Fruit fly (Drosophila melanogaster) whole organism, embryonic: ENCODE measurements around the gene Ufd4.
A peak's percentile ranks its signal among the peaks of the same experiment; 100 is the strongest.

Source experiments
- Atf-2 ChIP-seq: fragments of 200-800 bp; sonication (Bioruptor generic); optimal IDR thresholded peaks from 2 replicates; lab custom pipeline; 2016; ENCODE audit warnings: missing biosample characterization, missing genetic modification characterization
- Atf6 ChIP-seq: fragments of 200-800 bp; sonication (Bioruptor generic); IDR thresholded peaks from 2 replicates; pipeline ENCODE4 v1.3.6; 2022; ENCODE audit warnings: missing biosample characterization, missing genetic modification characterization
- CG10431 ChIP-seq: fragments of 200-800 bp; sonication (Bioruptor generic); optimal IDR thresholded peaks from 3 replicates; lab custom pipeline; 2018; ENCODE audit warnings: missing biosample characterization, mild to moderate bottlenecking, missing genetic modification characterization
- CG10462 ChIP-seq: fragments of 200-800 bp; sonication (Bioruptor generic); optimal IDR thresholded peaks from 2 replicates; lab custom pipeline; 2016; ENCODE audit warnings: missing biosample characterization, missing genetic modification characterization
- CG1233 ChIP-seq: fragments of 200-800 bp; sonication (Bioruptor generic); optimal IDR thresholded peaks from 4 replicates; lab custom pipeline; 2018; ENCODE audit warnings: missing biosample characterization, mild to moderate bottlenecking, missing genetic modification characterization
- CG13287 ChIP-seq: fragments of 200-800 bp; sonication (Bioruptor generic); IDR thresholded peaks from 2 replicates; pipeline ENCODE4 v1.3.6; 2022; ENCODE audit warnings: missing biosample characterization, missing genetic modification characterization; ENCODE audit not compliant: partially characterized antibody
- CG14710 ChIP-seq: fragments of 200-800 bp; sonication (Bioruptor generic); optimal IDR thresholded peaks from 3 replicates; lab custom pipeline; 2019; ENCODE audit warnings: missing biosample characterization, mild to moderate bottlenecking, missing genetic modification characterization, moderate library complexity
- CG15479 ChIP-seq: fragments of 200-800 bp; sonication (Bioruptor generic); optimal IDR thresholded peaks from 3 replicates; lab custom pipeline; 2019; ENCODE audit warnings: missing biosample characterization, mild to moderate bottlenecking, missing genetic modification characterization, moderate library complexity
- CG16779 ChIP-seq: fragments of 200-800 bp; sonication (Bioruptor generic); IDR thresholded peaks from 2 replicates; pipeline ENCODE4 v1.3.6; 2022; ENCODE audit warnings: missing biosample characterization, missing genetic modification characterization
- CG16863 ChIP-seq: fragments of 200-800 bp; sonication (Bioruptor generic); optimal IDR thresholded peaks from 3 replicates; lab custom pipeline; 2016; ENCODE audit warnings: missing biosample characterization, missing genetic modification characterization
- CG17385 ChIP-seq: fragments of 200-800 bp; sonication (Bioruptor generic); optimal IDR thresholded peaks from 3 replicates; lab custom pipeline; 2018; ENCODE audit warnings: missing biosample characterization, mild to moderate bottlenecking, missing genetic modification characterization
- CG34376 ChIP-seq: fragments of 200-800 bp; sonication (Bioruptor generic); optimal IDR thresholded peaks from 2 replicates; lab custom pipeline; 2018; ENCODE audit warnings: missing biosample characterization, mild to moderate bottlenecking, missing genetic modification characterization
- CG4328 ChIP-seq: fragments of 200-800 bp; sonication (Bioruptor generic); optimal IDR thresholded peaks from 3 replicates; lab custom pipeline; 2017; ENCODE audit warnings: missing biosample characterization, missing genetic modification reagents, missing genetic modification characterization
- CG4424 ChIP-seq: fragments of 200-800 bp; sonication (Bioruptor generic); optimal IDR thresholded peaks from 3 replicates; lab custom pipeline; 2016; ENCODE audit warnings: missing biosample characterization, missing genetic modification characterization
- CG4854 ChIP-seq: fragments of 200-800 bp; sonication (Bioruptor generic); optimal IDR thresholded peaks from 2 replicates; lab custom pipeline; 2016; ENCODE audit warnings: missing biosample characterization, missing genetic modification characterization, inconsistent platforms
- CG5953 ChIP-seq: fragments of 200-800 bp; sonication (Bioruptor generic); IDR thresholded peaks from 2 replicates; pipeline ENCODE4 v1.3.6; 2022; ENCODE audit warnings: missing biosample characterization, missing genetic modification characterization
- CG6254 ChIP-seq: fragments of 200-800 bp; sonication (Bioruptor generic); optimal IDR thresholded peaks from 3 replicates; lab custom pipeline; 2017; ENCODE audit warnings: mild to moderate bottlenecking, missing biosample characterization, missing genetic modification reagents, missing genetic modification characterization
- CG6689 ChIP-seq: fragments of 200-800 bp; sonication (Bioruptor generic); IDR thresholded peaks from 2 replicates; pipeline ENCODE4 v1.3.6; 2022; ENCODE audit warnings: missing biosample characterization, missing genetic modification characterization
- CG6765 ChIP-seq: fragments of 200-800 bp; sonication (Bioruptor generic); optimal IDR thresholded peaks from 3 replicates; lab custom pipeline; 2017; ENCODE audit warnings: missing biosample characterization, mild to moderate bottlenecking, missing genetic modification characterization
- CG7556 ChIP-seq: fragments of 200-800 bp; sonication (Bioruptor generic); optimal IDR thresholded peaks from 2 replicates; lab custom pipeline; 2017; ENCODE audit warnings: missing biosample characterization, mild to moderate bottlenecking, missing genetic modification characterization
- CG8290 ChIP-seq, 3 experiments: fragments of 200-800 bp; sonication (Bioruptor generic); optimal IDR thresholded peaks; 2 replicates each; lab custom pipeline; 2016 to 2019; ENCODE audit warnings: missing biosample characterization in 3 of 3, missing genetic modification characterization in 3 of 3, mild to moderate bottlenecking in 2 of 3, moderate library complexity in 1 of 3
- CHES-1-like ChIP-seq: fragments of 200-800 bp; sonication (Bioruptor generic); optimal IDR thresholded peaks from 2 replicates; lab custom pipeline; 2016; ENCODE audit warnings: missing biosample characterization, missing genetic modification characterization
- D ChIP-seq, 2 experiments: fragments of 200-800 bp in 1 of 2; fragments of >200 bp in 1 of 2; sonication (Bioruptor generic) in 1 of 2; optimal IDR thresholded peaks; 2 replicates in 1 of 2; 3 replicates in 1 of 2; lab custom pipeline; 2017; ENCODE audit warnings: mild to moderate bottlenecking in 1 of 2, missing biosample characterization in 1 of 2, missing genetic modification characterization in 1 of 2, missing genetic modification reagents in 1 of 2
- E2f2 ChIP-seq: fragments of 200-800 bp; sonication (Bioruptor generic); IDR thresholded peaks from 2 replicates; pipeline ENCODE4 v1.3.6; 2022; ENCODE audit warnings: missing biosample characterization, missing genetic modification characterization
- Gug ChIP-seq: fragments of 200-800 bp; sonication (Bioruptor generic); IDR thresholded peaks from 4 replicates; pipeline ENCODE4 v1.3.6; 2022; ENCODE audit warnings: missing biosample characterization, missing genetic modification characterization
- Lhr ChIP-seq: fragments of 200-800 bp; sonication (Bioruptor generic); optimal IDR thresholded peaks from 3 replicates; lab custom pipeline; 2017; ENCODE audit warnings: mild to moderate bottlenecking, missing biosample characterization, missing genetic modification reagents, missing genetic modification characterization
- NfI ChIP-seq: fragments of 200-800 bp; sonication (Bioruptor generic); optimal IDR thresholded peaks from 3 replicates; lab custom pipeline; 2018; ENCODE audit warnings: missing biosample characterization, mild to moderate bottlenecking, missing genetic modification characterization, moderate library complexity
- Optix ChIP-seq: fragments of 200-800 bp; sonication (Bioruptor generic); IDR thresholded peaks from 3 replicates; pipeline ENCODE4 v1.3.6; 2022; ENCODE audit warnings: missing biosample characterization, missing genetic modification characterization
- TFAM ChIP-seq: fragments of 200-800 bp; sonication (Bioruptor generic); optimal IDR thresholded peaks from 2 replicates; lab custom pipeline; 2017; ENCODE audit warnings: missing biosample characterization, missing genetic modification characterization, inconsistent platforms
- Vsx1 ChIP-seq: fragments of 200-800 bp; sonication (Bioruptor generic); optimal IDR thresholded peaks from 2 replicates; lab custom pipeline; 2017; ENCODE audit warnings: missing biosample characterization, mild to moderate bottlenecking, missing genetic modification characterization, missing genetic modification reagents
- ato ChIP-seq: fragments of 200-800 bp; sonication (Bioruptor generic); IDR thresholded peaks from 2 replicates; pipeline ENCODE4 v1.3.6; 2022; ENCODE audit warnings: missing biosample characterization, missing genetic modification characterization; ENCODE audit not compliant: partially characterized antibody
- cato ChIP-seq: fragments of 200-800 bp; sonication (Bioruptor generic); optimal IDR thresholded peaks from 2 replicates; lab custom pipeline; 2016; ENCODE audit warnings: missing biosample characterization, missing genetic modification characterization, borderline replicate concordance
- cwo ChIP-seq: fragments of 200-800 bp; sonication (Bioruptor generic); optimal IDR thresholded peaks from 3 replicates; lab custom pipeline; 2017; ENCODE audit warnings: missing biosample characterization, missing genetic modification characterization, mild to moderate bottlenecking, moderate library complexity, missing genetic modification reagents
- dimm ChIP-seq: fragments of 200-800 bp; sonication (Bioruptor generic); IDR thresholded peaks from 2 replicates; pipeline ENCODE4 v1.3.6; 2022; ENCODE audit warnings: missing biosample characterization, missing genetic modification characterization
- dmrt99B ChIP-seq: fragments of 200-800 bp; sonication (Bioruptor generic); optimal IDR thresholded peaks from 2 replicates; lab custom pipeline; 2018; ENCODE audit warnings: missing biosample characterization, mild to moderate bottlenecking, missing genetic modification characterization, moderate library complexity
- fd96Cb ChIP-seq: fragments of 200-800 bp; sonication (Bioruptor generic); optimal IDR thresholded peaks from 2 replicates; lab custom pipeline; 2018; ENCODE audit warnings: missing biosample characterization, mild to moderate bottlenecking, missing genetic modification characterization, moderate library complexity
- gcm2 ChIP-seq: fragments of 200-800 bp; sonication (Bioruptor generic); optimal IDR thresholded peaks from 2 replicates; lab custom pipeline; 2016; ENCODE audit warnings: missing biosample characterization, missing genetic modification characterization
- gem ChIP-seq: fragments of 200-800 bp; sonication (Bioruptor generic); optimal IDR thresholded peaks from 2 replicates; lab custom pipeline; 2019; ENCODE audit warnings: missing biosample characterization, mild to moderate bottlenecking, missing genetic modification characterization, moderate library complexity
- ham ChIP-seq: fragments of 200-800 bp; sonication (Bioruptor generic); IDR thresholded peaks from 2 replicates; pipeline ENCODE4 v1.3.6; 2022; ENCODE audit warnings: missing biosample characterization, missing genetic modification characterization
- nau ChIP-seq: fragments of 200-800 bp; sonication (Bioruptor generic); optimal IDR thresholded peaks from 3 replicates; lab custom pipeline; 2017; ENCODE audit warnings: missing biosample characterization, mild to moderate bottlenecking, missing genetic modification characterization, missing genetic modification reagents
- pan ChIP-seq, 4 experiments: fragments of >200 bp in 3 of 4; fragments of 200-800 bp in 1 of 4; sonication (Bioruptor generic) in 1 of 4; optimal IDR thresholded peaks in 3 of 4; IDR thresholded peaks in 1 of 4; 2 replicates each; pipeline versions ENCODE4 v1.3.6 to Lab custom; 2017 to 2022; ENCODE audit warnings: missing biosample characterization in 2 of 4, missing genetic modification characterization in 2 of 4, mixed read lengths in 1 of 4
- pita ChIP-seq: fragments of 200-800 bp; sonication (Bioruptor generic); optimal IDR thresholded peaks from 2 replicates; lab custom pipeline; 2017; ENCODE audit warnings: missing biosample characterization, mild to moderate bottlenecking, missing genetic modification characterization
- pnt ChIP-seq: fragments of 200-800 bp; sonication (Bioruptor generic); optimal IDR thresholded peaks from 3 replicates; lab custom pipeline; 2016; ENCODE audit warnings: missing biosample characterization, missing genetic modification characterization
- ranshi ChIP-seq: fragments of 200-800 bp; sonication (Bioruptor generic); IDR thresholded peaks from 2 replicates; pipeline ENCODE4 v1.3.6; 2022; ENCODE audit warnings: missing biosample characterization, missing genetic modification characterization
- sob ChIP-seq: fragments of 200-800 bp; sonication (Bioruptor generic); IDR thresholded peaks from 2 replicates; pipeline ENCODE4 v1.3.6; 2022; ENCODE audit warnings: missing biosample characterization, missing genetic modification characterization
- trh ChIP-seq: fragments of 200-800 bp; sonication (Bioruptor generic); optimal IDR thresholded peaks from 2 replicates; lab custom pipeline; 2016; ENCODE audit warnings: missing biosample characterization, missing genetic modification characterization
- wdn ChIP-seq: fragments of 200-800 bp; sonication (Bioruptor generic); IDR thresholded peaks from 2 replicates; pipeline ENCODE4 v1.3.6; 2022; ENCODE audit warnings: missing biosample characterization, missing genetic modification characterization
- zf30C ChIP-seq: fragments of 200-800 bp; sonication (Bioruptor generic); optimal IDR thresholded peaks from 3 replicates; lab custom pipeline; 2018; ENCODE audit warnings: missing biosample characterization, mild to moderate bottlenecking, missing genetic modification characterization

Gene Ufd4

DNA sequence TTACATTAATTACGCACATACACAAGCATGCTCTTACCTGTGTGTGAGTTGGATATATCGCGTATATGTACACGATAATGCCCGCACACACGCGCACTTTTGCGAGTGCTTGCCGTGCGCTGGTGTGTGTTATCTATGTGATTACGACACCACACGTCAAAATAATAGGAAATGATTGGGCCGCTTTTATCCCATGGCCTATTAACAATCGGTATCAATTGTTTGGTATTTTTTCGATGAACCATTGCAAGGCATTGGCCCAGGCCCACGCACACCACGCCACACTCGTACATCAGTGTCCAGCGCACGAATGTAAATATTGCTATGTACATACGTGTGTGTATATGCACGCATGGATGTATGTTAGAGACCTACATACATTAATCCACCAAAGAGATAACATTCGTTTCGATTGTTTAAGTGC, 42.7 kb upstream of the Ufd4 start (continued):
- TF ChIP-seq CHES-1-like (GFP tag; lab: Kevin White, UChicago) (peak; percentile 73), gem (tag; lab: Kevin White, UChicago) (peak; percentile 45), CG34376 (GFP tag; lab: Kevin White, UChicago) (peak; percentile 99), CG13287 (GFP tag; lab: Robert Waterston, UW) (peak; percentile 81), pan (optimal IDR thresholded peaks at IDR 0.05; lab: Kevin White, UChicago) (no peak), pan (GFP tag; optimal IDR thresholded peaks at IDR 0.05 in 1 of 2, IDR thresholded peaks at IDR 0.05 in 1 of 2) (no peak), CG6765 (GFP tag; lab: Kevin White, UChicago) (peak; percentile 77), CG6254 (GFP tag; lab: Kevin White, UChicago) (peak; percentile 75), CG4424 (peak; percentile 36), cato (GFP tag; lab: Kevin White, UChicago) (no peak), CG4328 (GFP tag; lab: Kevin White, UChicago) (peak; percentile 88), CG5953 (GFP tag; lab: Robert Waterston, UW) (0 out of 2 replicates have a peak, but pooled peaks have one; percentile 19), CG8290 (GFP tag; optimal IDR thresholded peaks at IDR 0.05; lab: Kevin White, UChicago) (peak; percentile 2), CG8290 (tag; optimal IDR thresholded peaks at IDR 0.05; lab: Kevin White, UChicago) (peak; percentile 75 to 91), CG6689 (GFP tag; lab: Robert Waterston, UW) (peak; percentile 32; the same call in 1 of the 2 replicates), ato (GFP tag; lab: Robert Waterston, UW) (peak; percentile 13; the same call in 1 of the 2 replicates), CG16779 (GFP tag; lab: Robert Waterston, UW) (no peak), CG16863 (GFP tag; lab: Kevin White, UChicago) (peak; percentile 15), sob (GFP tag; lab: Robert Waterston, UW) (peak; percentile 72; the same call in 1 of the 2 replicates), CG14710 (peak; percentile 56), trh (no peak), gcm2 (GFP tag; lab: Kevin White, UChicago) (peak; percentile 22), Atf-2 (GFP tag; lab: Kevin White, UChicago) (peak; percentile 41), ranshi (peak; percentile 46; the same call in 1 of the 2 replicates), Optix (GFP tag; lab: Robert Waterston, UW) (no peak), CG7556 (GFP tag; lab: Kevin White, UChicago) (peak; percentile 47), CG10462 (GFP tag; lab: Kevin White, UChicago) (no peak), fd96Cb (tag; lab: Kevin White, UChicago) (no peak), dmrt99B (tag; lab: Kevin White, UChicago) (peak; percentile 47), wdn (0 out of 2 replicates have a peak, but pooled peaks have one; percentile 38), CG15479 (GFP tag; lab: Kevin White, UChicago) (peak; percentile 73), E2f2 (GFP tag; lab: Robert Waterston, UW) (peak; percentile 30; the same call in 1 of the 2 replicates), dimm (GFP tag; lab: Robert Waterston, UW) (no peak), cwo (GFP tag; lab: Kevin White, UChicago) (peak; percentile 61), CG17385 (GFP tag; lab: Kevin White, UChicago) (peak; percentile 64), NfI (peak; percentile 59), Lhr (GFP tag; lab: Kevin White, UChicago) (peak; percentile 24), Atf6 (0 out of 2 replicates have a peak, but pooled peaks have one; percentile 62), TFAM (GFP tag; lab: Kevin White, UChicago) (no peak), ham (GFP tag; lab: Robert Waterston, UW) (no peak), CG4854 (GFP tag; lab: Kevin White, UChicago) (peak; percentile 32), CG1233 (peak; percentile 74), pita (no peak), pnt (peak; percentile 27), nau (GFP tag; lab: Kevin White, UChicago) (peak; percentile 85), Vsx1 (peak; percentile 75), CG10431 (GFP tag; lab: Kevin White, UChicago) (peak; percentile 74), D (optimal IDR thresholded peaks at IDR 0.05; lab: Kevin White, UChicago) (peak; percentile 92), D (GFP tag; optimal IDR thresholded peaks at IDR 0.05; lab: Kevin White, UChicago) (peak; percentile 31), Gug (GFP tag; lab: Robert Waterston, UW) (no peak), zf30C (GFP tag; lab: Kevin White, UChicago) (no peak)
